Fruit fly (Drosophila melanogaster) whole organism, adult: ENCODE results near the gene CycB3.

Experiments
- CG11617 ChIP-seq: fragments of 200-800 bp; sonication (Bioruptor generic); optimal IDR thresholded peaks from 2 replicates; lab custom pipeline; 2017; ENCODE audit warnings: mild to moderate bottlenecking, missing biosample characterization, missing genetic modification reagents, missing genetic modification characterization
- CG12768 ChIP-seq: fragments of 200-800 bp; sonication (Bioruptor generic); optimal IDR thresholded peaks from 2 replicates; lab custom pipeline; 2017; ENCODE audit warnings: missing biosample characterization, missing genetic modification characterization, mild to moderate bottlenecking, moderate library complexity, missing genetic modification reagents
- CG14711 ChIP-seq: fragments of 200-800 bp; sonication (Bioruptor generic); optimal IDR thresholded peaks from 2 replicates; lab custom pipeline; 2018; ENCODE audit warnings: missing biosample characterization, mild to moderate bottlenecking, missing genetic modification characterization, moderate library complexity
- CG1620 ChIP-seq: fragments of 200-800 bp; sonication (Bioruptor generic); optimal IDR thresholded peaks from 2 replicates; lab custom pipeline; 2016; ENCODE audit warnings: missing biosample characterization, missing genetic modification characterization
- CG33017 ChIP-seq: fragments of 200-800 bp; sonication (Bioruptor generic); optimal IDR thresholded peaks from 2 replicates; lab custom pipeline; 2018; ENCODE audit warnings: missing biosample characterization, mild to moderate bottlenecking, missing genetic modification characterization, moderate library complexity
- CG5204 ChIP-seq: fragments of 200-800 bp; sonication (Bioruptor generic); optimal IDR thresholded peaks from 2 replicates; lab custom pipeline; 2016; ENCODE audit warnings: missing biosample characterization, missing genetic modification characterization
- CG7045 ChIP-seq: fragments of 200-800 bp; sonication (Bioruptor generic); optimal IDR thresholded peaks from 2 replicates; lab custom pipeline; 2017; ENCODE audit warnings: missing biosample characterization, mild to moderate bottlenecking, missing genetic modification characterization
- CG7101 ChIP-seq: fragments of 200-800 bp; sonication (Bioruptor generic); optimal IDR thresholded peaks from 2 replicates; lab custom pipeline; 2018; ENCODE audit warnings: missing biosample characterization, mild to moderate bottlenecking, missing genetic modification characterization, moderate library complexity
- Clk ChIP-seq: fragments of 200-800 bp; sonication (Bioruptor generic); optimal IDR thresholded peaks from 2 replicates; lab custom pipeline; 2017; ENCODE audit warnings: missing biosample characterization, missing genetic modification characterization
- Crg-1 ChIP-seq: fragments of 200-800 bp; sonication (Bioruptor generic); optimal IDR thresholded peaks from 2 replicates; lab custom pipeline; 2016; ENCODE audit warnings: missing biosample characterization, missing genetic modification characterization
- Hr96 ChIP-seq: fragments of 200-800 bp; sonication (Bioruptor generic); optimal IDR thresholded peaks from 2 replicates; lab custom pipeline; 2016; ENCODE audit warnings: missing biosample characterization, missing genetic modification characterization
- Mnt ChIP-seq: fragments of 200-800 bp; sonication (Bioruptor generic); optimal IDR thresholded peaks from 2 replicates; lab custom pipeline; 2016; ENCODE audit warnings: missing biosample characterization, mild to moderate bottlenecking, missing genetic modification characterization
- bab1 ChIP-seq: fragments of 200-800 bp; sonication (Bioruptor generic); optimal IDR thresholded peaks from 3 replicates; lab custom pipeline; 2019; ENCODE audit warnings: missing biosample characterization, mild to moderate bottlenecking, missing genetic modification characterization, moderate library complexity
- cic ChIP-seq: fragments of 200-800 bp; sonication (Bioruptor generic); optimal IDR thresholded peaks from 2 replicates; lab custom pipeline; 2017; ENCODE audit warnings: missing biosample characterization, mild to moderate bottlenecking, missing genetic modification characterization, moderate library complexity
- cnc ChIP-seq, 2 experiments: fragments of >200 bp; optimal IDR thresholded peaks; 2 replicates each; lab custom pipeline; 2017
- kay ChIP-seq: fragments of 200-800 bp; sonication (Bioruptor generic); peaks from one replicate; lab custom pipeline; 2016; ENCODE audit warnings: missing biosample characterization, missing genetic modification characterization, borderline replicate concordance
- ovo ChIP-seq: fragments of 200-800 bp; sonication (Bioruptor generic); optimal IDR thresholded peaks from 2 replicates; lab custom pipeline; 2016; ENCODE audit warnings: missing biosample characterization, missing genetic modification characterization
- pad ChIP-seq: fragments of 200-800 bp; sonication (Bioruptor generic); optimal IDR thresholded peaks from 3 replicates; lab custom pipeline; 2017; ENCODE audit warnings: missing biosample characterization, missing genetic modification characterization, mild to moderate bottlenecking, moderate library complexity, missing genetic modification reagents
- tj ChIP-seq: fragments of 200-800 bp; sonication (Bioruptor generic); optimal IDR thresholded peaks from 3 replicates; lab custom pipeline; 2017; ENCODE audit warnings: missing biosample characterization, mild to moderate bottlenecking, missing genetic modification characterization, moderate library complexity
- toe ChIP-seq: fragments of 200-800 bp; sonication (Bioruptor generic); optimal IDR thresholded peaks from 2 replicates; lab custom pipeline; 2016; ENCODE audit warnings: missing biosample characterization, missing genetic modification characterization

Gene CycB3

DNA sequence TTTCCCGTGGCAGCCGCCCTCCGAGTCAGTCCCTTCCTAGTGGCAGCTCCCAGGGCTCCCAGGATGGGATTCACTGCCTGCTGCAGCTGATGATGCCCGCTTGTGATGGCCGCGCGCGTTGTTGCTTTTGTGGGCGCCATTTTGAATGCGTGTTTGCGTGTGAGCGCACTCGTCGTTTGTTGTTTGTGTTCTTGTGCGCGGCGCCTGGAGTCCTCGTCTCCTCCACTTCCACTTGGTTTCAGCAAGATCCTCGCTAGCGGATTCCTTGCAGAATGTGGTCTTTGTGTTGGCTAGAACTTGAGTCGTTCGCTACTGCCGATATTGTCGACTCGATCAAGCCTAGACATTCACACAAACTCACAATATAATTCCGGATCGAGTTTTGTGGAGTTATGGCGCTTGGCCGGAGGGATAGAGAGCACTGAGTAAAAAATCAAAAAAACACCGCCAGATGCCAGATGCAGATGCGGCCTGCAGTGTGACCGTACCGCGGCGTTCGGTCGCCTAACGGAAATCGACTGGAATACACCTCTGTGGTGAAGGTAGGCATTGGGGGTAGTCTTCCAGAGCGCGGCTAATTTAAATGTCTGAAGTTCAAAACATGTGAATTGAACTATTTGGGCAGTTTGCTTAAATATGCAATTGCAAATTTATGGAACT lies at the start of gene CycB3:
Gene CycB3, minus strand, starts transcription at position 428 of the 660 bp plus-strand sequence.
- TF ChIP-seq pad (GFP tag; lab: Kevin White, UChicago) (peak; percentile 32), ovo (GFP tag; lab: Kevin White, UChicago) (peak; percentile 57), CG7101 (tag; lab: Kevin White, UChicago) (peak; percentile 13), Hr96 (GFP tag; lab: Kevin White, UChicago) (no peak), bab1 (GFP tag; lab: Kevin White, UChicago) (peak; percentile 57)

- TF ChIP-seq pad (GFP tag; lab: Kevin White, UChicago) (peak; percentile 30), bab1 (GFP tag; lab: Kevin White, UChicago) (peak; percentile 44), kay (GFP tag; lab: Kevin White, UChicago) (peak; percentile 15), toe (peak; percentile 51), cnc (optimal IDR thresholded peaks at IDR 0.05; lab: Kevin White, UChicago) (no peak), Crg-1 (GFP tag; lab: Kevin White, UChicago) (peak; percentile 25), CG11617 (GFP tag; lab: Kevin White, UChicago) (peak; percentile 18), CG7101 (tag; lab: Kevin White, UChicago) (peak; percentile 58), CG33017 (tag; lab: Kevin White, UChicago) (peak; percentile 3), CG14711 (peak; percentile 52), Mnt (peak; percentile 11), CG1620 (no peak), CG5204 (GFP tag; lab: Kevin White, UChicago) (no peak), Hr96 (GFP tag; lab: Kevin White, UChicago) (peak; percentile 2), tj (GFP tag; lab: Kevin White, UChicago) (peak; percentile 15), CG7045 (GFP tag; lab: Kevin White, UChicago) (no peak)
Measured at dm6 chr3R:24917814-24918636, 47.4 kb upstream of the CycB3 start, which contains the start of the genes PIG-S, sud1 and CG11168. Gene PIG-S (minus strand): TSS chr3R:24917864. Gene sud1 (minus strand): TSS chr3R:24917864. Gene CG11168 (plus strand): TSS chr3R:24918106.

- TF ChIP-seq CG1620 (no peak), CG5204 (GFP tag; lab: Kevin White, UChicago) (no peak), cnc (optimal IDR thresholded peaks at IDR 0.05; lab: Kevin White, UChicago) (no peak), CG7045 (GFP tag; lab: Kevin White, UChicago) (no peak), Mnt (no peak), CG14711 (no peak), pad (GFP tag; lab: Kevin White, UChicago) (no peak), CG7101 (tag; lab: Kevin White, UChicago) (no peak), CG33017 (tag; lab: Kevin White, UChicago) (no peak), CG12768 (GFP tag; lab: Kevin White, UChicago) (no peak), kay (GFP tag; lab: Kevin White, UChicago) (no peak), toe (no peak), Crg-1 (GFP tag; lab: Kevin White, UChicago) (no peak), bab1 (GFP tag; lab: Kevin White, UChicago) (no peak), cic (GFP tag; lab: Kevin White, UChicago) (no peak), ovo (GFP tag; lab: Kevin White, UChicago) (no peak), Clk (no peak), tj (GFP tag; lab: Kevin White, UChicago) (no peak)
Measured at dm6 chr3R:24914864-24915263, 44.2 kb upstream of the CycB3 start.

- TF ChIP-seq CG5204 (GFP tag; lab: Kevin White, UChicago) (no peak), cic (GFP tag; lab: Kevin White, UChicago) (no peak), cnc (optimal IDR thresholded peaks at IDR 0.05; lab: Kevin White, UChicago) (no peak), kay (GFP tag; lab: Kevin White, UChicago) (peak; percentile 48)
Measured at dm6 chr3R:24910097-24910496, 39.5 kb upstream of the CycB3 start.

- no peak for TF ChIP-seq CG5204 (GFP tag; lab: Kevin White, UChicago)
- no peak for TF ChIP-seq pad (GFP tag; lab: Kevin White, UChicago)
- no peak for TF ChIP-seq CG33017 (tag; lab: Kevin White, UChicago)
- no peak for TF ChIP-seq Crg-1 (GFP tag; lab: Kevin White, UChicago)
- TF ChIP-seq bab1 (GFP tag; lab: Kevin White, UChicago): no peak
- no peak for TF ChIP-seq cic (GFP tag; lab: Kevin White, UChicago)
- no peak for TF ChIP-seq toe
- TF ChIP-seq CG12768 (GFP tag; lab: Kevin White, UChicago): no peak
Measured at dm6 chr3R:24908034-24908433, 37.4 kb upstream of the CycB3 start.

- TF ChIP-seq toe (no peak), bab1 (GFP tag; lab: Kevin White, UChicago) (no peak), ovo (GFP tag; lab: Kevin White, UChicago) (no peak), kay (GFP tag; lab: Kevin White, UChicago) (no peak), CG14711 (no peak), CG33017 (tag; lab: Kevin White, UChicago) (no peak), CG12768 (GFP tag; lab: Kevin White, UChicago) (no peak), cic (GFP tag; lab: Kevin White, UChicago) (no peak), CG1620 (no peak), Crg-1 (GFP tag; lab: Kevin White, UChicago) (no peak), CG5204 (GFP tag; lab: Kevin White, UChicago) (no peak), Clk (no peak), Hr96 (GFP tag; lab: Kevin White, UChicago) (no peak)
Measured at dm6 chr3R:24906648-24907047, 36.0 kb upstream of the CycB3 start.
